Worm (Caenorhabditis elegans): Measurements from ENCODE around the gene T10H4.4.
"Not testable (repeated sequence)": the region's sequence is repeated elsewhere in the genome, so short reads cannot be mapped to it uniquely, and the experiment has no call there.

Gene T10H4.4

DNA sequence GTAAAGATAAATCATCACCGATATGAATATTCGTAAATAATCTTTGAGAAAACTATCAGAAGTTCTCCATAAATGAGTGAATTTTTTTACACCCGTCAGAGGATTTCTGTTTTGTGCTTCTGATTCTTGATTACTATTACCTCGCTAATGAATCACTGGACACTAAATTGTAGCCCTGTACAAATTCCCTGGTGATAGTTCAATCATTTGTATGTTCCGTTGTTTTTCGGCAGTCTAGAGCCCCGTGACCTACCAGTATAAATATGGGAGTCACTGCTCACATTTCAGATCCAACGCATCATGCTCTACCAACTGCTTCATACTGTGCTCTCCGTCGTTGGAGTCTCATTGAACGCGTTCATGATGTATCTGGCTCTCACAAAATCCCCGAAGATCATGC lies 21.9 kb downstream of the T10H4.4 start, which contains the start of gene srd-28:
Gene srd-28 (plus strand): TSS at position 301 of the 400 bp plus-strand sequence.
- TF ChIP-seq him-1, W03F9.2, dao-5 (tag; optimal IDR thresholded peaks at IDR 0.05): not testable (repeated sequence)

ce11 chrV:15244456-15244855 lies 27.7 kb downstream of the T10H4.4 start, which contains the start of gene kin-30:
Gene kin-30 (plus strand): TSS chrV:15244756.
- no peak for TF ChIP-seq him-1 (tag; optimal IDR thresholded peaks at IDR 0.05)
- no peak for TF ChIP-seq dao-5 (tag; optimal IDR thresholded peaks at IDR 0.05)
- TF ChIP-seq W03F9.2 (tag; optimal IDR thresholded peaks at IDR 0.05) = no peak

DNA sequence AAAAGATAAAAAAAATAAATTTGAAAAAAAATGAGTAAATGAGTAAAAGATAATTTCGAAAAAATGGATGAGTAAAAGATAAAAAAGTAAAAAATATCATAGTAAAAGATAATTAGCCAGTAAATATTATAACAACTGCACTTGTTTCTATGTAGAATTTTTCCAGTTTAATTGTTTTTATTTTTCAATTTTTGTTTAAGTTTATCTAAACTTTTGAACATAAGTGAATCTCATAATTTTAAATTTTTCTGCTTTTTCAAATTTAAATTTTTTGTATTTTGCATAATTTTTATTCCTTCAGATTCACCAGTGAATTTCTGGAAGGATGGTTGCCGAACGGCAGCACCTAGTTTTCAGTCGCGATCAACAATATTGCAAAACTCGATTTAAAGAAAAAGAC lies 30.9 kb downstream of the T10H4.4 start, which contains the start of gene chil-12:
Gene chil-12 (plus strand): TSS at position 301 of the 400 bp plus-strand sequence.
- TF ChIP-seq dao-5 (tag; optimal IDR thresholded peaks at IDR 0.05) = no peak
- TF ChIP-seq W03F9.2 (tag; optimal IDR thresholded peaks at IDR 0.05) = no peak
- TF ChIP-seq him-1 (tag; optimal IDR thresholded peaks at IDR 0.05) = no peak

ce11 chrV:15240215-15240614 lies 31.9 kb downstream of the T10H4.4 start, which contains the start of gene srw-11:
Gene srw-11 (minus strand): TSS chrV:15240315.
- TF ChIP-seq dao-5 (tag; optimal IDR thresholded peaks at IDR 0.05) (no peak), W03F9.2 (tag; optimal IDR thresholded peaks at IDR 0.05) (no peak), him-1 (tag; optimal IDR thresholded peaks at IDR 0.05) (no peak)

- TF ChIP-seq dao-5 (tag; optimal IDR thresholded peaks at IDR 0.05) (no peak), W03F9.2 (tag; optimal IDR thresholded peaks at IDR 0.05) (no peak), him-1 (tag; optimal IDR thresholded peaks at IDR 0.05) (no peak)
Measured at ce11 chrV:15238552-15238951, 33.6 kb downstream of the T10H4.4 start, which contains the start of gene srw-12. Gene srw-12 (minus strand): TSS chrV:15238652.

DNA sequence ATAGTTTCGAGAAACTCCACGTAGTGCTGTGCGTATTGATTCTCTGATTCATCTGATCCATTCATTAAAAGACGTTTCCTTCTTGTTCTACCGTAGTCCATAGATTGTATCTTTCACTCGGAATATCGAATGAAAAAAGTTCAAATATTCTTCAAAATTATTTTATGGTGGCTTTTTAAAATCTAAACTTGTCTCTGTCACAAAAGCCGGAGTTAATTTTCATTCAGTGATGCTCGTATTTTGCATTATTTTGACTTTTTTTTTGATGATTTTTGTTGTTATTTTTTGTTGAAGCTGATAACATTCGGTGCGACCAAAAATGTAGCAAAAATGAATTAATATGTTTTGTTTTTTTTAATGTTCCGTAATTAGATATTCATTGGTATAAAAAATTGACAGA lies 36.5 kb downstream of the T10H4.4 start, which contains the start of gene nhr-164:
Gene nhr-164 (minus strand): TSS at position 101 of the 400 bp plus-strand sequence.
- no peak for TF ChIP-seq him-1 (tag; optimal IDR thresholded peaks at IDR 0.05)
- no peak for TF ChIP-seq dao-5 (tag; optimal IDR thresholded peaks at IDR 0.05)
- no peak for TF ChIP-seq W03F9.2 (tag; optimal IDR thresholded peaks at IDR 0.05)

DNA sequence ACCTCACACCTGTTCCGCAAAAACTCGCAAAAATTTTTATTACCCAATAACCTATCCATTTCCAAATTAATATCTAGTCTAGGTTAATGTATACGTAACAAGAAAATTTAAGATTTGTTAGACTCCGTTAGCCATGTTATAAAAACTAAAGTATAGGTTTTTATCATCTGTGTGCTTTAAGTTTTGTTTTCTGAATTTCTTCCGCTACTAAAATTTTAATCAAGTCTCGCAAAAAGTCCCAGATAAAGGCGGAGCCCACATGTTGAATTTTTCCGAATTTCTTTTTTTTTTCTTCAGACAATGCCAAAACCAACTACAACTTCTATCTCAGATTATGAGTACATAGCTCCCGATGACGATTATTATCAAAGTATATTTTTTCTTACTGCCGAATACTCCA lies 40.0 kb downstream of the T10H4.4 start, which contains the start of gene srw-13:
Gene srw-13 (plus strand): TSS at position 301 of the 400 bp plus-strand sequence.
- TF ChIP-seq W03F9.2 (tag; optimal IDR thresholded peaks at IDR 0.05) (no peak), him-1 (tag; optimal IDR thresholded peaks at IDR 0.05) (no peak), dao-5 (tag; optimal IDR thresholded peaks at IDR 0.05) (no peak)

ce11 chrV:15230243-15230642 lies 41.9 kb downstream of the T10H4.4 start, which contains the start of gene srw-15:
Gene srw-15 (plus strand): TSS chrV:15230543.
- no peak for TF ChIP-seq him-1 (tag; optimal IDR thresholded peaks at IDR 0.05)
- no peak for TF ChIP-seq W03F9.2 (tag; optimal IDR thresholded peaks at IDR 0.05)
- no peak for TF ChIP-seq dao-5 (tag; optimal IDR thresholded peaks at IDR 0.05)

ce11 chrV:15226206-15226605 lies 46.0 kb downstream of the T10H4.4 start:
- TF ChIP-seq W03F9.2 (tag; optimal IDR thresholded peaks at IDR 0.05) (no peak), dao-5 (tag; optimal IDR thresholded peaks at IDR 0.05) (no peak), him-1 (tag; optimal IDR thresholded peaks at IDR 0.05) (no peak)

DNA sequence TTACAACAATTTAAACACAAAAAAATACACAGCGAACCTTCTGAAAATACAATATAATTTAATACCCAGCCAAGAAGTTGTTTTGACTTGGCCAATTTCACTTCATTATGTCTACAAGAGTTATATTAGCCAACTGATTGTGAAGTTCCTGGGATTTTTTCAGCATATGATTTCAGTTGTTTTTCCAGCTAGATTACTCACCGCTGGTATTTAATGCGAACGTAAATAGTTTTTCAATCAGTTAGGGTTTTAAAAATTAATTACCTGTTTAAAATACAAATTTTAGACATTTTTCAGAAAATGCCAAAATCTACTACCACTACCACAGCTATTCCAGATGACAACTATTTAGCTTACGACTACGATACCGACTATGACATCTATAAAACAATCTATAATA lies 46.5 kb downstream of the T10H4.4 start, which contains the start of gene srw-14:
Gene srw-14 (plus strand): TSS at position 301 of the 400 bp plus-strand sequence.
- TF ChIP-seq dao-5 (tag; optimal IDR thresholded peaks at IDR 0.05) = no peak
- TF ChIP-seq W03F9.2 (tag; optimal IDR thresholded peaks at IDR 0.05) = no peak
- TF ChIP-seq him-1 (tag; optimal IDR thresholded peaks at IDR 0.05) = no peak

- no peak for TF ChIP-seq him-1 (tag; optimal IDR thresholded peaks at IDR 0.05)
- TF ChIP-seq dao-5 (tag; optimal IDR thresholded peaks at IDR 0.05) = no peak
- TF ChIP-seq W03F9.2 (tag; optimal IDR thresholded peaks at IDR 0.05) = no peak
Measured at ce11 chrV:15223668-15224067, 48.5 kb downstream of the T10H4.4 start, which contains the start of gene srw-24. Gene srw-24 (plus strand): TSS chrV:15223968.

DNA sequence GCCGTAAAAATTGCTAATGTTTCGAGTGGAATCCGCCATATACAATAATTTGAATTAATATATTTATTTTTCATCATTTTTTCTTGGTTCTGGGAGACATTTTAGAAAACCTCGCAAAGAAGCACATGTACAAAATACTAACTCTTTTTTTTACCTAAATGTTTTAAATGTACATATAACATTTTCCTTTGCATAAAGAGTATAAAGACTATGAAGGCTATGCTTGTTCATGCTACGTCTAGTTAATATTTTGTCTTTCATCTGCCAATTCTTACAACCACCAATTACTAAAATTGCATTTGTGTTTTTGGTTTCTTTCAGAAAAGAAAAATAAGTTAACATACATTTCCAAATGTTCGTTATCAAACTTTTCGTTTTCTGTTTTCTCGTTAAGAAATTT lies 50.8 kb downstream of the T10H4.4 start, which contains the start of gene irld-25:
Gene irld-25 (plus strand): TSS at position 301 of the 400 bp plus-strand sequence.
- TF ChIP-seq him-1 (tag; optimal IDR thresholded peaks at IDR 0.05) = no peak
- TF ChIP-seq dao-5 (tag; optimal IDR thresholded peaks at IDR 0.05) = no peak
- TF ChIP-seq W03F9.2 (tag; optimal IDR thresholded peaks at IDR 0.05) = no peak
